Worm (Caenorhabditis elegans) whole organism, L2 larva: ENCODE measurements around the gene ire-1.

Source experiments
- ama-1 ChIP-seq: fragments of 150-350 bp; optimal IDR thresholded peaks from 2 replicates; lab custom pipeline; 2018; ENCODE audit warnings: inconsistent platforms
- ceh-82 ChIP-seq: fragments of 150-350 bp; optimal IDR thresholded peaks from 2 replicates; lab custom pipeline; 2014; ENCODE audit warnings: missing biosample characterization, missing genetic modification characterization
- elt-3 ChIP-seq: sonication (generic microtip); optimal IDR thresholded peaks from 2 replicates; lab custom pipeline; 2017; ENCODE audit warnings: missing biosample characterization, missing genetic modification characterization
- fos-1 ChIP-seq: fragments of 150-350 bp; optimal IDR thresholded peaks from 2 replicates; lab custom pipeline; 2014; ENCODE audit warnings: missing biosample characterization, missing genetic modification characterization
- lin-39 ChIP-seq: fragments of 150-350 bp; optimal IDR thresholded peaks from 2 replicates; lab custom pipeline; 2014; ENCODE audit warnings: missing biosample characterization, missing genetic modification reagents, missing genetic modification characterization
- mdl-1 ChIP-seq, 2 experiments: fragments of 150-350 bp in 1 of 2; sonication (generic microtip) in 1 of 2; optimal IDR thresholded peaks; 2 replicates each; lab custom pipeline; 2017; ENCODE audit warnings: missing biosample characterization in 2 of 2, missing genetic modification characterization in 2 of 2
- ztf-4 ChIP-seq: fragments of 150-350 bp; optimal IDR thresholded peaks from 2 replicates; lab custom pipeline; 2014; ENCODE audit warnings: missing biosample characterization, missing genetic modification characterization

ce11 chrII:8075324-8075810 is 49.3 kb downstream of the ire-1 start, which contains the start of gene K02C4.2:
- no peak for TF ChIP-seq elt-3 (tag; lab: Kevin White, UChicago)
- no peak for TF ChIP-seq ceh-82 (tag; lab: Kevin White, UChicago)
- TF ChIP-seq mdl-1 (tag; optimal IDR thresholded peaks at IDR 0.05; lab: Kevin White, UChicago): peak in 1 of 2 experiments; percentile 9
- TF ChIP-seq ama-1: no peak
- no peak for TF ChIP-seq ztf-4 (tag; lab: Kevin White, UChicago)
- no peak for TF ChIP-seq lin-39 (tag; lab: Kevin White, UChicago)
- TF ChIP-seq fos-1: peak; percentile 90
